Worm (Caenorhabditis elegans) whole organism, midembryonic: Measurements from ENCODE around the gene oac-24.

Experiments
- T22C8.4 ChIP-seq: fragments of 200-800 bp; sonication (Bioruptor generic); IDR thresholded peaks from 2 replicates; pipeline ENCODE4 v1.3.6; 2022; ENCODE audit warnings: missing genetic modification characterization, missing compliant biosample characterization
- med-1 ChIP-seq: sonication (generic microtip); optimal IDR thresholded peaks from 2 replicates; lab custom pipeline; 2017; ENCODE audit warnings: missing genetic modification characterization, mild to moderate bottlenecking, missing compliant biosample characterization, antibody characterized with exemption, missing genetic modification reagents; ENCODE audit not compliant: insufficient read depth
- ztf-23 ChIP-seq: fragments of 200-800 bp; sonication (Bioruptor generic); IDR thresholded peaks from 2 replicates; pipeline ENCODE4 v1.3.6; 2022; ENCODE audit warnings: missing genetic modification reagents, missing genetic modification characterization, missing compliant biosample characterization
- ztf-29 ChIP-seq: fragments of 200-800 bp; sonication (Bioruptor generic); IDR thresholded peaks from 2 replicates; pipeline ENCODE4 v1.3.6; 2022; ENCODE audit warnings: missing genetic modification reagents, missing genetic modification characterization, missing compliant biosample characterization

DNA sequence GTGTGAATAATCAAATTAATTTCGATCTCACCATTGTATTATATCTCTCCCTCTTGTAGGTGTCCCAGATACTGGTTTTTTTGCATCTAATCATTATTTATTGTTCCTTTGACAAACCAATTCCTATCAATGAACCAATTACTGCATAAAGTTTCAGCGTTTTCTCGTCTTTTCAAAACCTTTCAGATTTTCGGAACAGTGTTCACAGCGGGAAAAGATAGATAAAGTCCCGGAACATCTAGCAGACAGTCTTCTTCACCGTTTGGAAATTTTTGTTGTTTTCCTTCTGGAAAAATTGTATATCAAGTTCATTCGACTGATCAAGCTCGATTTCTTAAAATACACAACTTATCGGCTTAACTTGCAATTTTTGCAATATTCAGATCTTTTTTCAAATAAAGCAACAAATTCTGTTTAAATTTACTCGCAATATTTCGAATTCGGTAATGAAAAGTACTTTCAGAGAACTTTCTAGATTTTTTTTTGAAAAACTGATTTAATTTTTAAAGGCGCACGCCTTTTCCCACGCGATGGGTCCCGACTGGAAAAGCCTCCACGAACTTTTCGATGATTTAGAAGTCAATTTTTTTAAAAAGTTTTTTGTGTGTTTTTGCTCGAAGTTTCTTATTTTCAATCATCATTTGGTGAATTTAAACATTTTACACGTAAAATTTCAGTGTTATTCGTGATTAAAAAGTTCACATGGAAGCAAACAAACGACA lies 44.9 kb downstream of the oac-24 start, which contains the start of gene pgl-3:
- TF ChIP-seq ztf-23 (GFP tag; lab: Robert Waterston, UW) (no peak), med-1 (GFP tag; lab: Kevin White, UChicago) (no peak), ztf-29 (GFP tag; lab: Robert Waterston, UW) (no peak), T22C8.4 (GFP tag; lab: Robert Waterston, UW) (no peak)
